Worm (Caenorhabditis elegans) whole organism, late embryonic: Measurements from ENCODE around the gene F35A5.2.

ENCODE experiments used
- dve-1 ChIP-seq: sonication (generic microtip); optimal IDR thresholded peaks from 2 replicates; lab custom pipeline; 2017; ENCODE audit warnings: antibody characterized with exemption, mild to moderate bottlenecking, missing genetic modification characterization, missing compliant biosample characterization
- pax-1 ChIP-seq: fragments of 150-350 bp; optimal IDR thresholded peaks from 2 replicates; lab custom pipeline; 2014; ENCODE audit warnings: missing biosample characterization, missing genetic modification characterization

ce11 chrX:3819697-3820096, 14.8 kb downstream of the F35A5.2 start:
- TF ChIP-seq dve-1 (tag; lab: Kevin White, UChicago): no peak
- TF ChIP-seq pax-1 (tag; lab: Kevin White, UChicago): no peak
